Fruit fly (Drosophila melanogaster): ENCODE data around the gene CG3842.

DNA sequence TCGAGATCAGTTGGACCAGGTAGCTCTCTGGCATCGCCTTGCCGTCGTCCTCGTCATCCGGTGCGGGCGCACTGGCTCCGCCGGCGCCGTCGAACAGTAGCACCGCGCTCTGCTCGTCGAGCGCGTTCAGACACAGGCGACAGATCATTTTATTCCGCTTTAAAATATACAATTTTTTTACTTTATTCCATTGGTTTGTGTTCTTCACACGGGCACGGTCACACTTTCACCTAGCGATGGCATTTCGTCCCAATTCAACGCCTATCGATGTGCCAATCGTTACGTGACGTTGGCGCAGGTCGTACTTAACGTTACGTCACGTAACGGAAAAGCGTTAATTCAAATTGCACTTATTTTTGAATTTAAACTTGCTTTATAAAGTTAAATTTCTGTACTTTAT, 36.5 kb upstream of the CG3842 start, which contains the start of gene CG12219:
- no peak for TF ChIP-seq CG10631 (GFP tag; optimal IDR thresholded peaks at IDR 0.05)
- TF ChIP-seq Ets21C (GFP tag; optimal IDR thresholded peaks at IDR 0.05) = no peak
- no peak for TF ChIP-seq Sox102F (GFP tag; optimal IDR thresholded peaks at IDR 0.05)
- no peak for TF ChIP-seq CG8119 (GFP tag; IDR thresholded peaks at IDR 0.05)
- no peak for TF ChIP-seq Lpt (GFP tag; optimal IDR thresholded peaks at IDR 0.05)
- TF ChIP-seq Sox14 (GFP tag; optimal IDR thresholded peaks at IDR 0.05) = no peak
- no peak for TF ChIP-seq CG34406 (GFP tag; optimal IDR thresholded peaks at IDR 0.05)

All from whole organism, prepupa.